Fruit fly (Drosophila melanogaster): Measurements from ENCODE around the gene ATP6AP2.
A peak's percentile ranks its signal among the peaks of the same experiment; 100 is the strongest.

Gene ATP6AP2

dm6 chr3R:9250868-9251267, 9.6 kb upstream of the ATP6AP2 start (continued):
- no peak for TF ChIP-seq CG15514 (GFP tag; optimal IDR thresholded peaks at IDR 0.05)
- no peak for TF ChIP-seq ERR (GFP tag; optimal IDR thresholded peaks at IDR 0.05)
- no peak for TF ChIP-seq aop (GFP tag; IDR thresholded peaks at IDR 0.05)
- TF ChIP-seq CG2889 (GFP tag; IDR thresholded peaks at IDR 0.05): no peak
- TF ChIP-seq CG15269 (tag; optimal IDR thresholded peaks at IDR 0.05): no peak
- TF ChIP-seq Med (GFP tag): peak; percentile 78
- TF ChIP-seq Sox102F (GFP tag; optimal IDR thresholded peaks at IDR 0.05): peak; percentile 51
- TF ChIP-seq Deaf1 (tag; optimal IDR thresholded peaks at IDR 0.05): no peak
- no peak for TF ChIP-seq al (GFP tag; IDR thresholded peaks at IDR 0.05)
- TF ChIP-seq maf-S (GFP tag; optimal IDR thresholded peaks at IDR 0.05): no peak
- no peak for TF ChIP-seq CG4707 (GFP tag; optimal IDR thresholded peaks at IDR 0.05)
- TF ChIP-seq Awh (GFP tag; IDR thresholded peaks at IDR 0.05): 0 out of 2 replicates have a peak, but pooled peaks have one; percentile 45
- TF ChIP-seq NC2α (GFP tag; optimal IDR thresholded peaks at IDR 0.05): no peak
- 0 out of 2 replicates have a peak, but pooled peaks have one; percentile 14 for TF ChIP-seq CG9215 (GFP tag; IDR thresholded peaks at IDR 0.05)
- TF ChIP-seq CG11085 (GFP tag; IDR thresholded peaks at IDR 0.05): no peak
- TF ChIP-seq CG14965 (GFP tag; optimal IDR thresholded peaks at IDR 0.05; ENCODE audit: borderline replicate concordance): no peak
- TF ChIP-seq Hand (GFP tag; optimal IDR thresholded peaks at IDR 0.05): no peak
- TF ChIP-seq Optix (GFP tag; IDR thresholded peaks at IDR 0.05): no peak
- peak; percentile 36; the same call in 1 of the 2 replicates for TF ChIP-seq CG3847 (GFP tag; IDR thresholded peaks at IDR 0.05)
- TF ChIP-seq mld (GFP tag; IDR thresholded peaks at IDR 0.05; ENCODE audit: partially characterized antibody): no peak
- TF ChIP-seq Doc2 (GFP tag; IDR thresholded peaks at IDR 0.05): no peak
- TF ChIP-seq en (GFP tag; optimal IDR thresholded peaks at IDR 0.05): no peak
- TF ChIP-seq Rfx (GFP tag; IDR thresholded peaks at IDR 0.05): 0 out of 2 replicates have a peak, but pooled peaks have one; percentile 22
- TF ChIP-seq wek (GFP tag; optimal IDR thresholded peaks at IDR 0.05): no peak
- no peak for TF ChIP-seq NFAT (GFP tag; IDR thresholded peaks at IDR 0.05)
- no peak for TF ChIP-seq CG34224 (GFP tag; IDR thresholded peaks at IDR 0.05; ENCODE audit: partially characterized antibody)
- no peak for TF ChIP-seq Mrtf (GFP tag; IDR thresholded peaks at IDR 0.05)
- TF ChIP-seq CG17186 (GFP tag; optimal IDR thresholded peaks at IDR 0.05): no peak
- TF ChIP-seq dimm (GFP tag; IDR thresholded peaks at IDR 0.05): no peak
- 0 out of 2 replicates have a peak, but pooled peaks have one; percentile 24 for TF ChIP-seq ttk (GFP tag; IDR thresholded peaks at IDR 0.05)
- no peak for TF ChIP-seq sc (optimal IDR thresholded peaks at IDR 0.05)
- TF ChIP-seq sc (GFP tag; optimal IDR thresholded peaks at IDR 0.05): no peak
- no peak for TF ChIP-seq CG7928 (GFP tag; optimal IDR thresholded peaks at IDR 0.05)
- no peak for TF ChIP-seq H15 (GFP tag; IDR thresholded peaks at IDR 0.05)

dm6 chr3R:9251543-9251942, 8.9 kb upstream of the ATP6AP2 start, which contains the start of gene St2:
Gene St2 (plus strand): TSS chr3R:9251843.
- no peak for TF ChIP-seq CG8359 (GFP tag; optimal IDR thresholded peaks at IDR 0.05; ENCODE audit: borderline replicate concordance)
- TF ChIP-seq croc (GFP tag; conservative IDR thresholded peaks at IDR 0.05): no peak
- TF ChIP-seq HLHmδ (GFP tag; optimal IDR thresholded peaks at IDR 0.05): no peak
- no peak for TF ChIP-seq Jarid2 (GFP tag; optimal IDR thresholded peaks at IDR 0.05)
- TF ChIP-seq Ptx1 (GFP tag; IDR thresholded peaks at IDR 0.05): no peak
- TF ChIP-seq CG11695 (GFP tag; IDR thresholded peaks at IDR 0.05): no peak
- no peak for TF ChIP-seq sens (GFP tag)
- TF ChIP-seq Max (GFP tag; optimal IDR thresholded peaks at IDR 0.05): no peak
- no peak for TF ChIP-seq Sry-β (GFP tag; optimal IDR thresholded peaks at IDR 0.05)
- no peak for TF ChIP-seq prd (optimal IDR thresholded peaks at IDR 0.05)
- no peak for TF ChIP-seq prd (GFP tag; IDR thresholded peaks at IDR 0.05)
- TF ChIP-seq CG16813 (GFP tag; IDR thresholded peaks at IDR 0.05; ENCODE audit: partially characterized antibody): no peak
- no peak for TF ChIP-seq sna (GFP tag; IDR thresholded peaks at IDR 0.05; ENCODE audit: partially characterized antibody)
- no peak for TF ChIP-seq CrebB (tag; optimal IDR thresholded peaks at IDR 0.05)
- no peak for TF ChIP-seq cato (GFP tag; optimal IDR thresholded peaks at IDR 0.05; ENCODE audit: borderline replicate concordance)
- TF ChIP-seq Fer2 (tag; optimal IDR thresholded peaks at IDR 0.05): no peak
